Worm (Caenorhabditis elegans) whole organism, L4 larva: ENCODE data around the gene F11G11.5.

Experiments used
- mep-1 ChIP-seq: fragments of 150-350 bp; sonication (generic microtip); optimal IDR thresholded peaks from 3 replicates; lab custom pipeline; 2014; ENCODE audit warnings: missing biosample characterization, missing genetic modification characterization
- nhr-42 ChIP-seq: fragments of 200-800 bp; sonication (Bioruptor generic); IDR thresholded peaks from 2 replicates; pipeline ENCODE4 v1.3.6; 2022; ENCODE audit warnings: missing genetic modification characterization, missing compliant biosample characterization
- nhr-6 ChIP-seq: fragments of 150-350 bp; optimal IDR thresholded peaks from 2 replicates; lab custom pipeline; 2014; ENCODE audit warnings: missing biosample characterization, missing genetic modification characterization
- zfp-3 ChIP-seq: fragments of 200-800 bp; sonication (Bioruptor generic); conservative IDR thresholded peaks from 2 replicates; pipeline ENCODE4 v1.3.6; 2022; ENCODE audit warnings: missing genetic modification reagents, missing genetic modification characterization, missing compliant biosample characterization

DNA sequence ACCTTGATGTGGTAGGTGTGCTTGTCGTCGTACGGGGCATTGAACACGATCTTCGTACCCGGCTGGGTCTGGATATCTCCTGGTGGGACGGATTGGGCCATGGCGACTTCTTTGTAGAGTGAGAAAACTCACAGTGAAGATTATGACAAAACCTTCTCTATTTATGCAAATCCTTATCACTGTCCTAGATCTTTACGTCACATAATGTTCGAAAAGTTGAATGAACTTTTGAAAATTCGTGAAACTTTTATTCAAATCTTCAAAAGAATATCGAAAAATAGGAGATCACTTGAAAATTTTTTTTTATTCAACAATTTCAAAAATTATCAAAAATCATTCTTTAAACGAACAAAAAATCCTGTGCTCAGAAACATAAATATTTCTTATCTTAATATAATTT, 34.9 kb downstream of the F11G11.5 start, which contains the start of gene msp-33:
- TF ChIP-seq nhr-42 (GFP tag; lab: Robert Waterston, UW) (no peak), nhr-6 (tag; lab: Kevin White, UChicago) (no peak), mep-1 (no peak), zfp-3 (GFP tag; lab: Robert Waterston, UW) (no peak)
